In the genomic region with DNA sequence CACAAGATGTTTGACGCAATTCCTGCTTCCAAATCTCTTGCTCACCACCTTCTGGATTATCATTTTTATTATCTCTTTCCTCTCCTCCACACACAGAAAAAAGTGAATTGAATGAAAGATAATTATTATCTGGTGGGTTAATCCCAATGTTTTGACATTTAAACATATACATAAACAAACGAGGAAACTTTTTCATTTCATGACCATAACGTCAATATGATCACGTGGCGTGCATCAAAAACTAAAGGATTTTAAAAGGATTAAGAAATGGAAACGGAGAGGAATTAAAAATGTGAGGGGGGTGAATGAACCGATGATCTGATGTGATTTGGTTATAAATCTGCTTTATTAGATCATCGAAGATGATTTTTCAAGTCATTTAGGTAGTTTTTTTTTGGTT, we compare ENCODE assay signal across 4 worm cellular contexts.
TF ChIP-seq lines count a peak whose summit lies in the region.

No protein-coding gene starts in this region.

TF ChIP-seq in whole organism, L1 larva, 84 proteins besides CTCF, POLR2A, EP300 and RAD21 (continues in another document):
- TF ChIP-seq dsc-1 (tag; optimal IDR thresholded peaks at IDR 0.05; lab: Kevin White, UChicago) (peak; percentile 95), snu-23 (GFP tag; optimal IDR thresholded peaks at IDR 0.05; lab: Kevin White, UChicago) (peak; percentile 37), pax-3 (tag; optimal IDR thresholded peaks at IDR 0.05; lab: Kevin White, UChicago) (peak; percentile 83), pag-3 (tag; optimal IDR thresholded peaks at IDR 0.05; lab: Kevin White, UChicago; ENCODE audit: borderline replicate concordance, insufficient read depth) (no peak), unc-98 (GFP tag; IDR thresholded peaks at IDR 0.05; lab: Robert Waterston, UW) (no peak), aha-1 (tag; optimal IDR thresholded peaks at IDR 0.05; lab: Kevin White, UChicago) (no peak), tbx-2 (tag; optimal IDR thresholded peaks at IDR 0.05; lab: Kevin White, UChicago) (no peak), blmp-1 (tag; optimal IDR thresholded peaks at IDR 0.05; lab: Kevin White, UChicago) (peak; percentile 11), Y116A8C.19 (tag; optimal IDR thresholded peaks at IDR 0.05; lab: Kevin White, UChicago; ENCODE audit: borderline replicate concordance) (no peak), sox-4 (tag; optimal IDR thresholded peaks at IDR 0.05; lab: Kevin White, UChicago) (peak; percentile 29), egl-13 (tag; optimal IDR thresholded peaks at IDR 0.05; lab: Kevin White, UChicago) (peak; percentile 33), zip-4 (GFP tag; optimal IDR thresholded peaks at IDR 0.05; lab: Kevin White, UChicago) (no peak), nhr-76 (tag; optimal IDR thresholded peaks at IDR 0.05; lab: Kevin White, UChicago) (no peak), nhr-47 (tag; optimal IDR thresholded peaks at IDR 0.05; lab: Kevin White, UChicago) (peak; percentile 57), nhr-71 (tag; optimal IDR thresholded peaks at IDR 0.05; lab: Kevin White, UChicago) (peak; percentile 30), mab-9 (GFP tag; IDR thresholded peaks at IDR 0.05; lab: Robert Waterston, UW) (no peak), F16B12.6 (tag; optimal IDR thresholded peaks at IDR 0.05; lab: Kevin White, UChicago) (no peak), nhr-20 (tag; optimal IDR thresholded peaks at IDR 0.05; lab: Kevin White, UChicago) (peak; percentile 21), ces-1 (GFP tag; optimal IDR thresholded peaks at IDR 0.05; lab: Kevin White, UChicago) (no peak), lin-14 (GFP tag; optimal IDR thresholded peaks at IDR 0.05; lab: Kevin White, UChicago) (no peak), vab-15 (tag; optimal IDR thresholded peaks at IDR 0.05; lab: Kevin White, UChicago) (no peak)

TF ChIP-seq in whole organism, L2 larva, 48 proteins besides CTCF, POLR2A, EP300 and RAD21:
- no peak for TF ChIP-seq nhr-6 (tag; optimal IDR thresholded peaks at IDR 0.05; lab: Kevin White, UChicago)
- TF ChIP-seq gmeb-1 (tag; optimal IDR thresholded peaks at IDR 0.05; lab: Kevin White, UChicago) = no peak
- no peak for TF ChIP-seq Y55F3AM.14 (GFP tag; optimal IDR thresholded peaks at IDR 0.05; lab: Kevin White, UChicago)
- no peak for TF ChIP-seq mdl-1 (tag; optimal IDR thresholded peaks at IDR 0.05; lab: Kevin White, UChicago)
- peak; percentile 2 for TF ChIP-seq dmd-4 (tag; optimal IDR thresholded peaks at IDR 0.05; lab: Kevin White, UChicago)
- no peak for TF ChIP-seq lin-11 (tag; optimal IDR thresholded peaks at IDR 0.05; lab: Kevin White, UChicago)
- peak; percentile 6 for TF ChIP-seq ztf-4 (tag; optimal IDR thresholded peaks at IDR 0.05; lab: Kevin White, UChicago)
- no peak for TF ChIP-seq alr-1 (tag; optimal IDR thresholded peaks at IDR 0.05; lab: Kevin White, UChicago)
- no peak for TF ChIP-seq egl-27 (tag; optimal IDR thresholded peaks at IDR 0.05; lab: Kevin White, UChicago)
- no peak for TF ChIP-seq sma-9 (GFP tag; optimal IDR thresholded peaks at IDR 0.05; lab: Kevin White, UChicago)
- no peak for TF ChIP-seq sma-9 (tag; optimal IDR thresholded peaks at IDR 0.05; lab: Kevin White, UChicago)
- TF ChIP-seq ZK546.5 (tag; optimal IDR thresholded peaks at IDR 0.05; lab: Kevin White, UChicago) = no peak

TF ChIP-seq in whole organism, L4 larva, 104 proteins besides CTCF, POLR2A, EP300 and RAD21:
- TF ChIP-seq aly-2 (tag; optimal IDR thresholded peaks at IDR 0.05; lab: Kevin White, UChicago) (no peak), hlh-30 (tag; optimal IDR thresholded peaks at IDR 0.05; lab: Kevin White, UChicago; ENCODE audit: insufficient read depth) (peak; percentile 23)

TF ChIP-seq in whole organism, early embryonic, 17 proteins besides CTCF, POLR2A, EP300 and RAD21:
- TF ChIP-seq hnd-1 (tag; optimal IDR thresholded peaks at IDR 0.05; lab: Kevin White, UChicago) = no peak
- TF ChIP-seq ceh-36 (tag; optimal IDR thresholded peaks at IDR 0.05; lab: Kevin White, UChicago) = peak; percentile 21
TF ChIP-seq in whole organism, early embryonic: peak in this region for 1.
